Worm (Caenorhabditis elegans) whole organism, late embryonic: ENCODE results near the gene ZK632.14.

Experiments
- F13H6.1 ChIP-seq: sonication (generic microtip); optimal IDR thresholded peaks from 2 replicates; lab custom pipeline; 2016; ENCODE audit warnings: missing genetic modification characterization, missing compliant biosample characterization
- Y22D7AL.16 ChIP-seq: sonication (generic microtip); optimal IDR thresholded peaks from 2 replicates; lab custom pipeline; 2016; ENCODE audit warnings: missing genetic modification characterization, missing compliant biosample characterization
- ama-1 ChIP-seq: fragments of 150-350 bp; optimal IDR thresholded peaks from 2 replicates; lab custom pipeline; 2014
- ceh-18 ChIP-seq: sonication (generic microtip); optimal IDR thresholded peaks from 2 replicates; lab custom pipeline; 2016; ENCODE audit warnings: missing genetic modification characterization, missing compliant biosample characterization
- ceh-9 ChIP-seq: sonication (generic microtip); optimal IDR thresholded peaks from 2 replicates; lab custom pipeline; 2016; ENCODE audit warnings: mild to moderate bottlenecking, missing genetic modification characterization, inconsistent platforms, missing compliant biosample characterization
- eyg-1 ChIP-seq: sonication (generic microtip); optimal IDR thresholded peaks from 2 replicates; lab custom pipeline; 2016; ENCODE audit warnings: missing genotype, missing genetic modification characterization, missing compliant biosample characterization
- gmeb-2 ChIP-seq: sonication (generic microtip); optimal IDR thresholded peaks from 2 replicates; lab custom pipeline; 2016; ENCODE audit warnings: missing genetic modification characterization, inconsistent platforms, missing compliant biosample characterization
- hlh-13 ChIP-seq: fragments of 200-800 bp; sonication (Bioruptor generic); optimal IDR thresholded peaks from 2 replicates; lab custom pipeline; 2018; ENCODE audit warnings: mild to moderate bottlenecking, missing genetic modification characterization, missing compliant biosample characterization
- hlh-8 ChIP-seq: sonication (generic microtip); optimal IDR thresholded peaks from 2 replicates; lab custom pipeline; 2016; ENCODE audit warnings: missing genotype, missing genetic modification characterization, missing compliant biosample characterization
- mec-3 ChIP-seq: sonication (generic microtip); optimal IDR thresholded peaks from 2 replicates; lab custom pipeline; 2016; ENCODE audit warnings: borderline replicate concordance, missing genetic modification characterization, missing compliant biosample characterization
- pha-2 ChIP-seq: sonication (generic microtip); optimal IDR thresholded peaks from 2 replicates; lab custom pipeline; 2017; ENCODE audit warnings: mild to moderate bottlenecking, missing genetic modification characterization, missing compliant biosample characterization
- sdc-2 ChIP-seq: sonication (generic microtip); optimal IDR thresholded peaks from 2 replicates; lab custom pipeline; 2016; ENCODE audit warnings: missing genotype, missing genetic modification characterization, missing compliant biosample characterization
- sox-2 ChIP-seq: fragments of 200-800 bp; sonication (Bioruptor generic); IDR thresholded peaks from 2 replicates; pipeline ENCODE4 v1.3.6; 2022; ENCODE audit warnings: missing genetic modification reagents, missing genetic modification characterization, missing compliant biosample characterization
- unc-55 ChIP-seq: sonication (generic microtip); optimal IDR thresholded peaks from 2 replicates; lab custom pipeline; 2017; ENCODE audit warnings: missing biosample characterization, missing genetic modification reagents, missing genetic modification characterization

DNA sequence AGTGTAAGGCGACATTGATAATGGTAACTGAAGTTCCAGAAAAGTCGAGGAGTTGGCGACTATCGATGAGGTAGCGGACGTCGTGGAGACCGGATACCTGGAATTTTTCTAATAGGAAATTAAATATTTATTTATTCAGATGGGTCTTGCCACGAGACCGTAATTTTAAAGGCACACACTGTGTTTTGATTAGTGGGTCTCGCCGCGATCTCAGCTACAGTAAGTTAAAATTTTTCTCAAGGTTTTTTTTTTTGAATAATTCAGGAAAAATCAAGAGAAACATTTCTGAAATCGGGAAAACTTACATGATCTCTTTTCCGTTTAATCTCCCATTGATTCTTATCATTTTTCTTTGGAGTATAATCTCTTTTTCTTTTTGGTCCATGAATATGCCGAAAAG is 34.2 kb upstream of the ZK632.14 start:
- no peak for TF ChIP-seq sox-2 (GFP tag; lab: Robert Waterston, UW)
- TF ChIP-seq hlh-13 (GFP tag; lab: Kevin White, UChicago) = no peak
- TF ChIP-seq Y22D7AL.16 = no peak
- TF ChIP-seq ceh-9 (tag; lab: Kevin White, UChicago) = no peak
- TF ChIP-seq sdc-2 (tag; lab: Kevin White, UChicago) = no peak
- TF ChIP-seq mec-3 (tag; lab: Kevin White, UChicago) = no peak
- no peak for TF ChIP-seq gmeb-2
- TF ChIP-seq unc-55 (GFP tag; lab: Kevin White, UChicago) = no peak
- no peak for TF ChIP-seq ceh-18 (tag; lab: Kevin White, UChicago)
- no peak for TF ChIP-seq F13H6.1
- TF ChIP-seq pha-2 = no peak
- no peak for TF ChIP-seq eyg-1 (tag; lab: Kevin White, UChicago)
- TF ChIP-seq hlh-8 (tag; lab: Kevin White, UChicago) = no peak
- TF ChIP-seq ama-1 (lab: Kevin White, UChicago) = no peak
